Worm (Caenorhabditis elegans) whole organism, L4 larva: ENCODE measurements around the gene nhr-111.

ENCODE experiments used
- daf-12 ChIP-seq: fragments of 150-350 bp; optimal IDR thresholded peaks from 2 replicates; lab custom pipeline; 2014; ENCODE audit warnings: missing biosample characterization, missing genetic modification reagents, missing genetic modification characterization
- egl-27 ChIP-seq: sonication (generic microtip); optimal IDR thresholded peaks from 3 replicates; lab custom pipeline; 2017; ENCODE audit warnings: missing biosample characterization, missing genetic modification reagents, missing genetic modification characterization
- fkh-10 ChIP-seq: fragments of 150-350 bp; optimal IDR thresholded peaks from 2 replicates; lab custom pipeline; 2014; ENCODE audit warnings: missing biosample characterization, missing genetic modification reagents, missing genetic modification characterization
- mxl-2 ChIP-seq: fragments of 200-800 bp; sonication (Bioruptor generic); conservative IDR thresholded peaks from 2 replicates; pipeline ENCODE4 v1.3.6; 2022; ENCODE audit warnings: missing genetic modification reagents, missing genetic modification characterization, missing compliant biosample characterization
- nhr-77 ChIP-seq: fragments of 150-350 bp; optimal IDR thresholded peaks from 2 replicates; lab custom pipeline; 2014; ENCODE audit warnings: missing biosample characterization, missing genetic modification characterization
- pha-4 ChIP-seq, 2 experiments: fragments of 150-350 bp in 1 of 2; fragments of 200-800 bp in 1 of 2; sonication (Bioruptor generic) in 1 of 2; IDR thresholded peaks in 1 of 2; optimal IDR thresholded peaks in 1 of 2; 2 replicates each; pipeline versions ENCODE4 v1.3.6 to Lab custom; 2014 to 2022; ENCODE audit warnings: missing genetic modification characterization in 2 of 2, missing genetic modification reagents in 2 of 2, missing biosample characterization in 1 of 2, missing compliant biosample characterization in 1 of 2

- TF ChIP-seq nhr-77 (tag; lab: Kevin White, UChicago) (no peak), pha-4 (GFP tag; IDR thresholded peaks at IDR 0.05; lab: Robert Waterston, UW) (no peak), pha-4 (tag; optimal IDR thresholded peaks at IDR 0.05; lab: Kevin White, UChicago) (no peak), daf-12 (no peak), fkh-10 (GFP tag; lab: Kevin White, UChicago) (no peak), egl-27 (tag; lab: Kevin White, UChicago) (no peak), mxl-2 (GFP tag; lab: Robert Waterston, UW) (no peak)
These were observed 44.4 kb upstream of the nhr-111 start, which contains the start of gene str-111 for ce11 chrV:16169026-16169425.
